Fruit fly (Drosophila melanogaster) whole organism, pupa: ENCODE data around the gene lectin-28C.

Experiments used
- CG10348 ChIP-seq: fragments of 200-800 bp; sonication (Bioruptor generic); IDR thresholded peaks from 2 replicates; pipeline ENCODE4 v1.3.6; 2022; ENCODE audit warnings: missing biosample characterization, missing genetic modification characterization
- CG12605 ChIP-seq: fragments of 200-800 bp; sonication (Bioruptor generic); IDR thresholded peaks from 2 replicates; pipeline ENCODE4 v1.3.6; 2022; ENCODE audit warnings: missing biosample characterization, missing genetic modification characterization
- CG13204 ChIP-seq: fragments of 200-800 bp; sonication (Bioruptor generic); optimal IDR thresholded peaks from 2 replicates; lab custom pipeline; 2018; ENCODE audit warnings: missing biosample characterization, mild to moderate bottlenecking, missing genetic modification characterization, moderate library complexity
- CG14655 ChIP-seq: fragments of 200-800 bp; sonication (Bioruptor generic); optimal IDR thresholded peaks from 3 replicates; lab custom pipeline; 2017; ENCODE audit warnings: mild to moderate bottlenecking, missing biosample characterization, missing genetic modification reagents, missing genetic modification characterization
- CG15710 ChIP-seq: fragments of 200-800 bp; sonication (Bioruptor generic); optimal IDR thresholded peaks from 2 replicates; lab custom pipeline; 2018; ENCODE audit warnings: missing biosample characterization, mild to moderate bottlenecking, missing genetic modification characterization, moderate library complexity
- CG17806 ChIP-seq: fragments of 200-800 bp; sonication (Bioruptor generic); optimal IDR thresholded peaks from 2 replicates; lab custom pipeline; 2018; ENCODE audit warnings: missing biosample characterization, mild to moderate bottlenecking, missing genetic modification characterization, moderate library complexity
- CG32121 ChIP-seq: fragments of 200-800 bp; sonication (Bioruptor generic); IDR thresholded peaks from 2 replicates; pipeline ENCODE4 v1.3.6; 2022; ENCODE audit warnings: missing biosample characterization, missing genetic modification characterization
- CG34367 ChIP-seq: fragments of 200-800 bp; sonication (Bioruptor generic); optimal IDR thresholded peaks from 2 replicates; lab custom pipeline; 2018; ENCODE audit warnings: missing biosample characterization, mild to moderate bottlenecking, missing genetic modification characterization
- CG4496 ChIP-seq: fragments of 200-800 bp; sonication (Bioruptor generic); IDR thresholded peaks from 3 replicates; pipeline ENCODE4 v1.3.6; 2022; ENCODE audit warnings: missing biosample characterization, missing genetic modification characterization
- CG8159 ChIP-seq: fragments of 200-800 bp; sonication (Bioruptor generic); optimal IDR thresholded peaks from 3 replicates; lab custom pipeline; 2018; ENCODE audit warnings: missing biosample characterization, mild to moderate bottlenecking, missing genetic modification characterization, moderate library complexity
- CG8301 ChIP-seq: fragments of 200-800 bp; sonication (Bioruptor generic); optimal IDR thresholded peaks from 2 replicates; lab custom pipeline; 2018; ENCODE audit warnings: missing biosample characterization, mild to moderate bottlenecking, missing genetic modification characterization
- CG9948 ChIP-seq: fragments of 200-800 bp; sonication (Bioruptor generic); optimal IDR thresholded peaks from 2 replicates; lab custom pipeline; 2018; ENCODE audit warnings: missing biosample characterization, mild to moderate bottlenecking, missing genetic modification characterization, moderate library complexity
- D1 ChIP-seq: fragments of 200-800 bp; sonication (Bioruptor generic); optimal IDR thresholded peaks from 2 replicates; lab custom pipeline; 2018; ENCODE audit warnings: missing biosample characterization, mild to moderate bottlenecking, missing genetic modification characterization, moderate library complexity
- EcR ChIP-seq: fragments of 200-800 bp; sonication (Bioruptor generic); optimal IDR thresholded peaks from 3 replicates; lab custom pipeline; 2019; ENCODE audit warnings: missing biosample characterization, missing genetic modification characterization, mild to moderate bottlenecking, moderate library complexity, missing genetic modification reagents
- Ets98B ChIP-seq: fragments of 200-800 bp; sonication (Bioruptor generic); IDR thresholded peaks from 2 replicates; pipeline ENCODE4 v1.3.6; 2022; ENCODE audit warnings: missing biosample characterization, missing genetic modification characterization
- Pif1A ChIP-seq: fragments of 200-800 bp; sonication (Bioruptor generic); optimal IDR thresholded peaks from 3 replicates; lab custom pipeline; 2016; ENCODE audit warnings: missing biosample characterization, missing genetic modification characterization
- Pif1B ChIP-seq: fragments of 200-800 bp; sonication (Bioruptor generic); optimal IDR thresholded peaks from 3 replicates; lab custom pipeline; 2016; ENCODE audit warnings: missing biosample characterization, missing genetic modification characterization
- Snoo ChIP-seq: fragments of 200-800 bp; sonication (Bioruptor generic); optimal IDR thresholded peaks from 3 replicates; lab custom pipeline; 2017; ENCODE audit warnings: missing biosample characterization, mild to moderate bottlenecking, missing genetic modification characterization, inconsistent platforms
- fd96Ca ChIP-seq: fragments of 200-800 bp; sonication (Bioruptor generic); IDR thresholded peaks from 3 replicates; pipeline ENCODE4 v1.3.6; 2022; ENCODE audit warnings: missing biosample characterization, missing genetic modification characterization
- gl ChIP-seq: fragments of 200-800 bp; sonication (Bioruptor generic); optimal IDR thresholded peaks from 2 replicates; lab custom pipeline; 2018; ENCODE audit warnings: missing biosample characterization, mild to moderate bottlenecking, missing genetic modification characterization
- rn ChIP-seq: fragments of 200-800 bp; sonication (Bioruptor generic); IDR thresholded peaks from 2 replicates; pipeline ENCODE4 v1.3.6; 2022; ENCODE audit warnings: missing biosample characterization, missing genetic modification characterization

The lectin-28C gene

DNA sequence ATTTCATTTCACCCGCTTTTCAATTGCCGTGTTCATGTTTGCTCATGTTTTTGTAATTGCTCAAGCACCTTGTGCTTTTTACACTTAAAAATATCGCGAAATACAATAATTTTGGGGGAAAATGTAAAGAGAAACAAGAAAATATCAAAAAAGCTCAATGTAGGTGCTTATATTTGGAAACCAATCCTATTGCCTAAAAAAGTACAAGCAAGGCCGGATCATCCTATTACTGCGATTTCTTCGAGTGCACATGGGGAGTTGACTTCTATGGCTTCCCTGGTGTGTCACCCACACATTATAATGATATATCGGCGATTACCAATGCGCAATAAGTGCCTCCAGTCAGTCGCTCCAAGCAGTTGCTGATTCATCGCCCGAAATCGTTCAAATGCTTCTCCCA is 15.6 kb upstream of the lectin-28C start:
- TF ChIP-seq Pif1A (GFP tag; lab: Kevin White, UChicago) (no peak), CG17806 (tag; lab: Kevin White, UChicago) (no peak), CG32121 (GFP tag; lab: Robert Waterston, UW) (no peak), Pif1B (GFP tag; lab: Kevin White, UChicago) (no peak), CG34367 (no peak), CG15710 (tag; lab: Kevin White, UChicago) (no peak), CG9948 (tag; lab: Kevin White, UChicago) (no peak), Snoo (tag; lab: Kevin White, UChicago) (no peak), gl (no peak)

DNA sequence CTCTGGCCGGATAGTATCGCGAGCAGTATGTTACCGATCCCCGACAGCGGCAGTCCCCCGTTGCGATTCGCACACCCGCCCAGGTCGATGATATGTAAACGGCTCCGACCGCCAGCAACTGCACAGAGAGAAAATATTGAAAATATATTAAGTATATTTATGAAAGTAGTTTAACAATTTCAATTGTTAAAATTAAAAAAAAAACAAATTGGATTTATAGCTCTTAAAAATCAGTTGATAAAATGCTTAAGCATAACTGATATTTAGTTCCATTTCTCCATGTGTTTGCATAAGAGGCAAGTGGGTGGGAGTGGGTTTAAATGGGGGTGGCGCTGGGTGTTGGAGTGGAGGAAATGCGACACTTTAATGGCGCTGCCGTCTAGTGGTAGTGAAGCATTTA is 7.4 kb upstream of the lectin-28C start:
- TF ChIP-seq Pif1B (GFP tag; lab: Kevin White, UChicago): no peak
- peak; percentile 20 for TF ChIP-seq CG8159 (tag; lab: Kevin White, UChicago)
- TF ChIP-seq CG14655: peak; percentile 12
- TF ChIP-seq CG32121 (GFP tag; lab: Robert Waterston, UW): 0 out of 2 replicates have a peak, but pooled peaks have one; percentile 15

DNA sequence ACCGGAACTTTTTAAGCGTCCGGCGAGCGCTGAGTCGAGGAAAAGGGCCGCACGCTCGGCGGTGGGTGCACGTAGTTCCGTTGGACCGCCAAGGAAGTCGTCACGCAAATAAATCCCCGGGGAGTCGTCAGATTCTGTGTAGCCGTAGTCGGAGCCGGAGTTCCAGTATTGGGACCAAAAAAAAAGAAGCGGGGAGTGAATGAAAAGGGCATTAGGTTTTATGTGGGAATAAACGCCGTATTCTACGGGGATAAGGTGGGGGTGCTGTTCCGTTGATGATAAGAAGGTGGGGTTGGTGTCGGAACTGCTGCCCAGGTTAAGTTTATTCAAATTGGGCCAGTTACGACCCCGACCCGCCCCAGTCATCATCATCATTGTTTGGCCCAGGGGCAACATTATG is 6.5 kb upstream of the lectin-28C start:
- TF ChIP-seq EcR (GFP tag; lab: Kevin White, UChicago) (no peak), CG13204 (GFP tag; lab: Kevin White, UChicago) (no peak)

DNA sequence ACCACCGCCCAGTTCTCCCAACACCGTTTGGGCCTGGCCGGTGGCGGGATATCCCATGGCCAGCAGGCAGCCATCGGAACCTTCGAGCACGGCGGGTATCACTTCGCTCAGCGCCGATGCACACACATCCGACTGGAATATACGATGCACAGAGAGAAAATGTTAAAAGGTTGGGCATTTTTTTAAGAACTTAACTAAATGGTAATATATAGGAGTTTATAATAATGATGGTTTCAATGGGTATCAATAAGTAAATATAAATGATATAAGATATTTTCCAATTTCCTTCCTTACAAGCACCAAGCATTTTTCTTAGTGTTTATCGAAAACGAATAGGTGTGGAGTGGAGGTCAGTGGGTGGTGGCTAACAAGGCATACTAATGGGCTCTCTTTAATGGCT is 5.3 kb upstream of the lectin-28C start:
- TF ChIP-seq CG34367 (no peak), CG15710 (tag; lab: Kevin White, UChicago) (no peak), CG12605 (GFP tag; lab: Robert Waterston, UW) (no peak), EcR (GFP tag; lab: Kevin White, UChicago) (no peak), gl (no peak), CG8159 (tag; lab: Kevin White, UChicago) (peak; percentile 0), CG4496 (GFP tag; lab: Robert Waterston, UW) (no peak), D1 (tag; lab: Kevin White, UChicago) (no peak), CG13204 (GFP tag; lab: Kevin White, UChicago) (no peak), fd96Ca (no peak), CG17806 (tag; lab: Kevin White, UChicago) (peak; percentile 2), CG32121 (GFP tag; lab: Robert Waterston, UW) (no peak), rn (GFP tag; lab: Robert Waterston, UW) (no peak), Pif1B (GFP tag; lab: Kevin White, UChicago) (no peak), Pif1A (GFP tag; lab: Kevin White, UChicago) (no peak), Snoo (tag; lab: Kevin White, UChicago) (no peak), CG14655 (peak; percentile 9), Ets98B (GFP tag; lab: Robert Waterston, UW) (no peak), CG8301 (no peak), CG10348 (no peak), CG9948 (tag; lab: Kevin White, UChicago) (no peak)

DNA sequence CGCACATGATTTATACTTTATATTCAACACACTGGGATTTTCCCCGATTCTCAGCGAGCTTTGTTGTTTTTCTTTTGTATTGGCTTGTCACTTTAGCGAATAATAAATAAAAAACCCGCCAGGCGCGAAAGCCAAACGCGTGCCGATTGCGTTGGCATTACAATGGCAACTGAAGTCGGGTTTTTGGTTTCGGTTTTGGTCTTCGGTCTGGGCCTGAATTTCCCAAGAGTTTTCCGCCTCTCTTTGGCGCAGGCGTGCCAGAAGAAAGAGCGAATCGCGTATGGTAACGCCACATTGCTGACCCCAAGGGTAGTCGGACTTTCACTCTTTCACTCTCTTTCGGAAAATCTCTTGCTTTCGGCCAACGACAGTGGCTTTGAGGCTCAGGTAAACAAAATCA is 1.8 kb upstream of the lectin-28C start, which contains the start of gene CG14535:
Gene CG14535, minus strand, starts transcription at position 368 of the 400 bp plus-strand sequence.
- TF ChIP-seq CG12605 (GFP tag; lab: Robert Waterston, UW) (0 out of 2 replicates have a peak, but pooled peaks have one; percentile 12), CG4496 (GFP tag; lab: Robert Waterston, UW) (0 out of 3 replicates have a peak, but pooled peaks have one; percentile 19), Ets98B (GFP tag; lab: Robert Waterston, UW) (peak; percentile 68), CG15710 (tag; lab: Kevin White, UChicago) (no peak)

DNA sequence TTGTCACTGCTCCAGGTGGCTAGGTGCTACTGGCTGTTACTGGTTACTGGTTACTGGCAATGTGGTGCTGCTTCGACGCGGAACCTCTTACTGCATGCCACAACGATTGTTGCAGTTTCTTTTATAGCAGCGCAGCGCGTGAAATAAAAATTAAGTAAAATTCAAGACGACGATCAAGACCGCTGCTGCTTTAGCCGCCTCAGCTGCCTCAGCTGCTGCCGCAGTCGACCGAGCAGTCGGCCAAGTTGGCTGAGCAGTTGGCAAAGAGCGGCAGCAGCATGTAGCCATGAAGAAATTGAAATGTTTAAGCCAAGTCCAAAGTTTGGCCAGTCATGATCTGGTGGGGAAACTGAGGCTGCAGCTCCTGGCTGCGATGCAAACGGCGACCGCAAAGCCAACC is 3.9 kb downstream of the lectin-28C start, which contains the start of gene TwdlE:
Gene TwdlE, minus strand, starts transcription at position 101 of the 400 bp plus-strand sequence.
- no peak for TF ChIP-seq CG15710 (tag; lab: Kevin White, UChicago)
- no peak for TF ChIP-seq rn (GFP tag; lab: Robert Waterston, UW)
- TF ChIP-seq CG8159 (tag; lab: Kevin White, UChicago): no peak
- TF ChIP-seq Ets98B (GFP tag; lab: Robert Waterston, UW): no peak
- no peak for TF ChIP-seq CG9948 (tag; lab: Kevin White, UChicago)
- no peak for TF ChIP-seq CG12605 (GFP tag; lab: Robert Waterston, UW)
- TF ChIP-seq gl: no peak
- no peak for TF ChIP-seq EcR (GFP tag; lab: Kevin White, UChicago)
- no peak for TF ChIP-seq Pif1A (GFP tag; lab: Kevin White, UChicago)
- TF ChIP-seq Pif1B (GFP tag; lab: Kevin White, UChicago): no peak
- no peak for TF ChIP-seq D1 (tag; lab: Kevin White, UChicago)
- no peak for TF ChIP-seq CG34367
- TF ChIP-seq fd96Ca: no peak
- no peak for TF ChIP-seq CG14655
- no peak for TF ChIP-seq Snoo (tag; lab: Kevin White, UChicago)
- no peak for TF ChIP-seq CG4496 (GFP tag; lab: Robert Waterston, UW)
- no peak for TF ChIP-seq CG10348
- TF ChIP-seq, all 21 proteins: peak for 0

DNA sequence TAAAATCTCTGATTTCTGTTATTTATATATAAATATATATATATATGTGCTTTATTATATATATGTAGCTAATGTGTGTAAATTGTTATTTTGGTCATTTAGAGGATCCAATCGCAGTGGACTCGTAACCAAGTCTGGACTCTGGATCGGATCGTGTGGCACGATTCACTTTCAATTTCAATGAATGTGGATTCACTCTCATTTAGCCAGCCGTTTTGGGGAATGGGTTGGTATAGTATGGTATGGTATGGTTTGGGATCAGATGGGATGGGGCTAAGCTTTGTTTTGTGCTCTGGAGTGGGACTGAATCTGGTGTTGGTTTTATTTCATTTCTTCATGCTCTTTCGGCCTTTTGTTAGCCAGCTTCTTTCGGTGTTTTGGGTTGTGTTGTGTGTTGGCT is 4.9 kb downstream of the lectin-28C start:
- TF ChIP-seq rn (GFP tag; lab: Robert Waterston, UW): no peak
- TF ChIP-seq CG8159 (tag; lab: Kevin White, UChicago): no peak
- TF ChIP-seq CG12605 (GFP tag; lab: Robert Waterston, UW): no peak
- TF ChIP-seq D1 (tag; lab: Kevin White, UChicago): no peak
- TF ChIP-seq CG13204 (GFP tag; lab: Kevin White, UChicago): no peak
- TF ChIP-seq Pif1B (GFP tag; lab: Kevin White, UChicago): no peak
- no peak for TF ChIP-seq CG34367
- TF ChIP-seq Snoo (tag; lab: Kevin White, UChicago): no peak
- TF ChIP-seq CG15710 (tag; lab: Kevin White, UChicago): no peak
- no peak for TF ChIP-seq EcR (GFP tag; lab: Kevin White, UChicago)
- TF ChIP-seq CG32121 (GFP tag; lab: Robert Waterston, UW): no peak
- TF ChIP-seq Ets98B (GFP tag; lab: Robert Waterston, UW): no peak
